Worm (Caenorhabditis elegans) whole organism, early embryonic: Measurements from ENCODE around the gene Y6E2A.10.

Experiments used
- B0310.2 ChIP-seq: sonication (generic microtip); optimal IDR thresholded peaks from 2 replicates; lab custom pipeline; 2016; ENCODE audit warnings: mild to moderate bottlenecking, missing genetic modification characterization, missing compliant biosample characterization
- F13C5.2 ChIP-seq: sonication (generic microtip); optimal IDR thresholded peaks from 2 replicates; lab custom pipeline; 2017; ENCODE audit warnings: mild to moderate bottlenecking, missing genetic modification characterization, inconsistent platforms, missing compliant biosample characterization
- aly-1 ChIP-seq: sonication (generic microtip); optimal IDR thresholded peaks from 2 replicates; lab custom pipeline; 2016; ENCODE audit warnings: missing genetic modification characterization, missing compliant biosample characterization
- ama-1 ChIP-seq: fragments of 150-350 bp; optimal IDR thresholded peaks from 2 replicates; lab custom pipeline; 2014
- ceh-13 ChIP-seq: fragments of 200-800 bp; sonication (Bioruptor generic); optimal IDR thresholded peaks from 2 replicates; lab custom pipeline; 2018; ENCODE audit warnings: mild to moderate bottlenecking, missing genetic modification characterization, missing compliant biosample characterization
- ceh-36 ChIP-seq: sonication (generic microtip); optimal IDR thresholded peaks from 2 replicates; lab custom pipeline; 2016; ENCODE audit warnings: missing genetic modification characterization, inconsistent platforms, missing compliant biosample characterization
- ets-7 ChIP-seq: sonication (generic microtip); optimal IDR thresholded peaks from 2 replicates; lab custom pipeline; 2016; ENCODE audit warnings: missing genotype, missing genetic modification characterization, missing compliant biosample characterization
- flt-1 ChIP-seq: fragments of 200-800 bp; sonication (Bioruptor generic); IDR thresholded peaks from 2 replicates; pipeline ENCODE4 v1.3.6; 2022; ENCODE audit warnings: missing genetic modification characterization, missing compliant biosample characterization
- hmbx-1 ChIP-seq: sonication (generic microtip); optimal IDR thresholded peaks from 2 replicates; lab custom pipeline; 2016; ENCODE audit warnings: mild to moderate bottlenecking, missing genetic modification characterization, missing compliant biosample characterization
- hmg-4 ChIP-seq: fragments of 200-800 bp; sonication (Bioruptor generic); optimal IDR thresholded peaks from 2 replicates; lab custom pipeline; 2018; ENCODE audit warnings: mild to moderate bottlenecking, missing genetic modification characterization, missing compliant biosample characterization
- hnd-1 ChIP-seq: sonication (generic microtip); optimal IDR thresholded peaks from 2 replicates; lab custom pipeline; 2016; ENCODE audit warnings: missing genetic modification characterization, missing compliant biosample characterization
- pes-1 ChIP-seq: fragments of 200-800 bp; sonication (Bioruptor generic); IDR thresholded peaks from 2 replicates; pipeline ENCODE4 v1.3.6; 2022; ENCODE audit warnings: missing genetic modification reagents, missing genetic modification characterization, missing compliant biosample characterization
- scrt-1 ChIP-seq: fragments of 200-800 bp; sonication (Bioruptor generic); IDR thresholded peaks from 2 replicates; pipeline ENCODE4 v1.3.6; 2022; ENCODE audit warnings: missing genetic modification characterization, missing compliant biosample characterization
- sea-1 ChIP-seq: fragments of 200-800 bp; sonication (Bioruptor generic); conservative IDR thresholded peaks from 2 replicates; pipeline ENCODE4 v1.3.6; 2022; ENCODE audit warnings: missing genetic modification characterization, missing compliant biosample characterization
- tbx-11 ChIP-seq: fragments of 200-800 bp; sonication (Bioruptor generic); IDR thresholded peaks from 2 replicates; pipeline ENCODE4 v1.3.6; 2022; ENCODE audit warnings: missing genetic modification characterization, missing compliant biosample characterization
- tbx-37 ChIP-seq: fragments of 200-800 bp; sonication (Bioruptor generic); conservative IDR thresholded peaks from 2 replicates; pipeline ENCODE4 v1.3.6; 2022; ENCODE audit warnings: missing genetic modification reagents, missing genetic modification characterization, missing compliant biosample characterization
- tra-4 ChIP-seq: sonication (generic microtip); optimal IDR thresholded peaks from 2 replicates; lab custom pipeline; 2017; ENCODE audit warnings: missing genetic modification characterization, missing compliant biosample characterization

The Y6E2A.10 gene

DNA sequence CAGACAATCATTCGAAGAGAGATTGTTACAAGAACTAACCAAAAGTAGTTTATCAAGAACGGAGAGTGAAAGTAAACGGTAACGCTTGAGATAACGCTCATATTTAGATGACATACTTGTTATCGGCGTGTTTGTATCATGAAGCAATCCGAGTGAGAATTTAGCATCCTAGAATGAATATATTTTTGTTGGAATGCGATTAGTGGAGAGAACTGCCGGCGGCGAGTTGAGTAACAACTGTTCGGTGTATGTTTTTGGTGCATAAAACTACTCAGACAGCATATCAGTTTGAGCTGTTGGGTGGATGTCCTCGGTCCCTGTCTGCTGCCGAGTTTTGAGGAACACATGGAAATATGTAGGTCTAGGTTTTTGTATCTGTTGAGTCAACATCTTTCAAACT, 3.2 kb upstream of the Y6E2A.10 start, which contains the start of gene T23D5.3:
T23D5.3 (minus strand) TSS at position 101 of the 400 bp plus-strand sequence.
- TF ChIP-seq scrt-1 (GFP tag; lab: Robert Waterston, UW), result no peak
- no peak for TF ChIP-seq tbx-11 (GFP tag; lab: Robert Waterston, UW)
- no peak for TF ChIP-seq ceh-13 (GFP tag; lab: Kevin White, UChicago)
- TF ChIP-seq hmbx-1 (tag; lab: Kevin White, UChicago), result no peak
- no peak for TF ChIP-seq aly-1

DNA sequence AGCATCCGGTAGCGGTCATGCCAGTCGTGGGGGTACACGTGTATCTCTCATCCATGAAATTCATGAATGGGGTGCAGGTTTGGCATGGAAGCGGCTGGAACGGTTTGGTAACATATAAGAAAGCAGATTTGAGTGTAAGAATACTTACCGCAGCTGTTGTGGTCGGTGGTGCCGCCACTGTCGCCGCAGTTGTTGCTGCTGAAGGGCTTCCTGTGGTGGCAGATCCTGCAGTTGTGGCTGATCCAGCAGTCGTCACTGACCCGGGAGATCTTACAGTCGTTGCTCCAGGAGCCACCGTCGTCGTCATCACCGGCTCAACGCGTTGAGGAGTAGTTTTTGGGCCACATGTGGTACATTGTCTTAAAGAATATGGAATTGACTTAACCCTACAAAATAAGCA, 2.7 kb upstream of the Y6E2A.10 start:
- TF ChIP-seq F13C5.2 (tag; lab: Kevin White, UChicago), result no peak
- TF ChIP-seq hmbx-1 (tag; lab: Kevin White, UChicago), result no peak
- no peak for TF ChIP-seq hnd-1
- no peak for TF ChIP-seq ets-7

DNA sequence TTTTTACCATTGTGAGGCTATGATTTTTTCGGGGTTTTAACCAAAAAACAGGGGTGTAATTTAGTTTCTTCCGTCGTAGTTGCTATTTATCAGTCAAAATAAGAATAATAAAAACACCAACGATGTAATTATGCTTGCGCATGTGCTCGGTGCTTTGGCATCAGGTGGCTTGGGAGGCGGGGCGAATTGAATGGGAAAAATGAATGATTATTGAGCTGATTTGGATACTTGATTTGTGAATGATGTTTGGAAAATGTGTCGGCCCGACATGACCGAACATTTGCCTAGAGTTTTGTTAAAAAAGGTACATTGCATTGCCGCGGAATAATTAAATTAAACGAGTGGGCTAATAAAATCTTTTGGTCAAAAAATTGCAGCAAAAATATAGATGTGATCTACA, 1.9 kb upstream of the Y6E2A.10 start, which contains the start of gene str-38:
str-38 (minus strand) TSS at position 101 of the 400 bp plus-strand sequence.
- TF ChIP-seq tbx-11 (GFP tag; lab: Robert Waterston, UW) (no peak), F13C5.2 (tag; lab: Kevin White, UChicago) (no peak), ceh-13 (GFP tag; lab: Kevin White, UChicago) (no peak), sea-1 (no peak), tra-4 (tag; lab: Kevin White, UChicago) (no peak), ama-1 (lab: Kevin White, UChicago) (no peak), flt-1 (GFP tag; lab: Robert Waterston, UW) (no peak), scrt-1 (GFP tag; lab: Robert Waterston, UW) (no peak), hmbx-1 (tag; lab: Kevin White, UChicago) (no peak), pes-1 (GFP tag; lab: Robert Waterston, UW) (no peak)

DNA sequence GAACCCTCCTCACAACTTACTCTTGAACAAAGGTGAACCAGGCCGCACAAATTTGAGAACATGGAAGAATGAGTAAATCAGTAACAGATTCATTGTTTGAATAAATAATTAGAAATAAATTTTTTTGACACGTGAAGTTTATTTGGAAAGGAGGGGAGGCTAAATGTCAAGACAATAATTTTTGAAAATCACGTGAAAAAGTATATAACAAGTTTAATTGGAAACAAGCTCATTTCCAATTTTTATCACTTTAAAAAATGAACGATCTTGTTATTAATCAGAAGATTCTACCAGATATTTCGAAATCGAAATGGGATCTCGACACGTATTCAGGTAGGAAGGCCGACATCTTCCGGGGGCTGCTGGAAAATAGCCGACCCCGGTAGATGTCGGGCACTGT, 3.7 kb downstream of the Y6E2A.10 start, which contains the start of the genes irld-57 and sfxn-1.3:
irld-57 (minus strand) TSS at position 101 of the 400 bp plus-strand sequence.
sfxn-1.3 (plus strand) TSS at position 232 of the 400 bp plus-strand sequence.
- TF ChIP-seq F13C5.2 (tag; lab: Kevin White, UChicago), result no peak
- no peak for TF ChIP-seq hmbx-1 (tag; lab: Kevin White, UChicago)
- no peak for TF ChIP-seq pes-1 (GFP tag; lab: Robert Waterston, UW)
- TF ChIP-seq hnd-1, result no peak
- TF ChIP-seq ceh-36 (tag; lab: Kevin White, UChicago), result no peak
- no peak for TF ChIP-seq aly-1
- TF ChIP-seq ets-7, result no peak
- TF ChIP-seq ceh-13 (GFP tag; lab: Kevin White, UChicago), result no peak
- no peak for TF ChIP-seq ama-1 (lab: Kevin White, UChicago)
- TF ChIP-seq hmg-4 (GFP tag; lab: Kevin White, UChicago), result no peak
- no peak for TF ChIP-seq tbx-11 (GFP tag; lab: Robert Waterston, UW)
- no peak for TF ChIP-seq flt-1 (GFP tag; lab: Robert Waterston, UW)
- TF ChIP-seq B0310.2, result no peak
- TF ChIP-seq tbx-37 (GFP tag; lab: Robert Waterston, UW), result no peak
- TF ChIP-seq tra-4 (tag; lab: Kevin White, UChicago), result no peak
- no peak for TF ChIP-seq scrt-1 (GFP tag; lab: Robert Waterston, UW)

DNA sequence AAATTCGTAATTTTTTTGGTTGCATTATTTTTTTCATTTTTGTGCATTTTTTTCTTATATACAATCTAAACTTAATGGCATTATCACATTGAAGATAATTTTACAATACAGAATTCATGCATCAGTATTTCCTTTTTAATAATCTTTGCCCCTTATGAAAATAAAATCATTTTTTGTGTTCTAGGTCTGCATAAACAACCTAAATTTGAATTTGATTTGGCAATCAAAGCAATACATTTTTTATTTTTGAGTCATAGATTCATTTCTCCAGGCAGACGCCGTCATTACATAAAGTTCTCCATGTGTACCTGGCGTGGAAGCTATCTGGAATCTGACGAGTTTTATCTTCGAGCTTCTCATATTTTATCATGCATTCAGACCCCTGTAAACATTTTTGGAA, 8.5 kb downstream of the Y6E2A.10 start, which contains the start of gene srh-140:
srh-140 (plus strand) TSS at position 301 of the 400 bp plus-strand sequence.
- TF ChIP-seq scrt-1 (GFP tag; lab: Robert Waterston, UW) (no peak), F13C5.2 (tag; lab: Kevin White, UChicago) (no peak), tbx-37 (GFP tag; lab: Robert Waterston, UW) (no peak), hmbx-1 (tag; lab: Kevin White, UChicago) (no peak), ceh-13 (GFP tag; lab: Kevin White, UChicago) (no peak), pes-1 (GFP tag; lab: Robert Waterston, UW) (no peak), ama-1 (lab: Kevin White, UChicago) (no peak), hnd-1 (no peak), ets-7 (no peak), B0310.2 (no peak), hmg-4 (GFP tag; lab: Kevin White, UChicago) (no peak), tra-4 (tag; lab: Kevin White, UChicago) (no peak), sea-1 (no peak), tbx-11 (GFP tag; lab: Robert Waterston, UW) (no peak), aly-1 (no peak), ceh-36 (tag; lab: Kevin White, UChicago) (no peak), flt-1 (GFP tag; lab: Robert Waterston, UW) (no peak)

DNA sequence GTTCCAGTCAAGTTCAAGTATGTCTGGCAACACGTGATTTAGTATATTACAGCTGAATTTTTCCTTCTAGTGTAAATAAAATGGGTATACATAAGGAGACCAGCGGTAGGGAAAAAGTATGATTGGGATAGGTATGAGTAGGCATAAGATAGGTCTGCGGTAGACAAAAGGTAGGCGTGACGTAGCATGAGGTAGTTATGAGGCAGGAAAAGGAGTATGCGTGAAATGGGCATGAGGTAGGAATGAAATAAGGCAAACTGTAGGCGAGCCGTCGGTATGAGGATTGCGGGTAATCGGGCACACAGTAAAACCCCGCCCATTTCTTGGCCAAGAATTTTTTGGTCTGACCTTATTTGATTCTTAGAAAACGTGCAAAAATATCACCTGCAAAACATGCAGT, 8.9 kb downstream of the Y6E2A.10 start:
- TF ChIP-seq B0310.2, result no peak
- no peak for TF ChIP-seq F13C5.2 (tag; lab: Kevin White, UChicago)
- no peak for TF ChIP-seq ceh-36 (tag; lab: Kevin White, UChicago)
- TF ChIP-seq flt-1 (GFP tag; lab: Robert Waterston, UW), result no peak
- no peak for TF ChIP-seq tbx-11 (GFP tag; lab: Robert Waterston, UW)
- no peak for TF ChIP-seq scrt-1 (GFP tag; lab: Robert Waterston, UW)
- TF ChIP-seq ceh-13 (GFP tag; lab: Kevin White, UChicago), result no peak
- no peak for TF ChIP-seq ama-1 (lab: Kevin White, UChicago)
- TF ChIP-seq aly-1, result no peak
- TF ChIP-seq hmbx-1 (tag; lab: Kevin White, UChicago), result no peak
- no peak for TF ChIP-seq hnd-1

- no peak for TF ChIP-seq ama-1 (lab: Kevin White, UChicago)
- no peak for TF ChIP-seq hmg-4 (GFP tag; lab: Kevin White, UChicago)
- no peak for TF ChIP-seq flt-1 (GFP tag; lab: Robert Waterston, UW)
- TF ChIP-seq ets-7, result no peak
- TF ChIP-seq aly-1, result no peak
- TF ChIP-seq ceh-13 (GFP tag; lab: Kevin White, UChicago), result no peak
- TF ChIP-seq pes-1 (GFP tag; lab: Robert Waterston, UW), result no peak
- no peak for TF ChIP-seq ceh-36 (tag; lab: Kevin White, UChicago)
- no peak for TF ChIP-seq F13C5.2 (tag; lab: Kevin White, UChicago)
- no peak for TF ChIP-seq B0310.2
- no peak for TF ChIP-seq scrt-1 (GFP tag; lab: Robert Waterston, UW)
- no peak for TF ChIP-seq tbx-37 (GFP tag; lab: Robert Waterston, UW)
- no peak for TF ChIP-seq tbx-11 (GFP tag; lab: Robert Waterston, UW)
- TF ChIP-seq hmbx-1 (tag; lab: Kevin White, UChicago), result no peak
- no peak for TF ChIP-seq tra-4 (tag; lab: Kevin White, UChicago)
These were observed 10.8 kb downstream of the Y6E2A.10 start, which contains the start of gene Y6E2A.7 for ce11 chrV:15719570-15719969. TSS of gene Y6E2A.7 (plus strand) at chrV:15719870.
